Worm (Caenorhabditis elegans): ENCODE data around the gene Y116A8C.465.

DNA sequence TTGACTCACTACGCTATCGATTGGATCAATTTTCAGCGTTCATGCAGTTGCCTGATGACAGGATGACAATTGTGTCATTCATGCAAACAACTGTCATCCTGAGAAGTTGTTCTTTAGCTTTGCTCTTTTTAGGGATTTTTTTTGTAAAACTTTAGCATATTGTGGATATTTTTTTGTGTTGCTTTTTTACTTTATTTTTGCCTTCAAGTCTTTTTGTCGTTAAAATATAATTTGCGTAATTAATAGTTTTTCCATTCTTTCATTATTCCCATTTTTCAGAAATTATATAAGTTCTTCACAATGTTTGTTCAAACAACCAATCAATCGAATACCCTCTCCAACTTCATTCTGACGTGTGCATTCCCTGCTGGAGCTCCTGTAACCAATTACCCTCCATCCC is 24.4 kb upstream of the Y116A8C.465 start, which contains the start of gene Y116A8C.20:
- TF ChIP-seq nhr-76 (tag; optimal IDR thresholded peaks at IDR 0.05) (no peak), snpc-4 (tag; optimal IDR thresholded peaks at IDR 0.05) (no peak), lin-13 (GFP tag; optimal IDR thresholded peaks at IDR 0.05) (no peak), fos-1 (tag; optimal IDR thresholded peaks at IDR 0.05) (no peak), ama-1 (optimal IDR thresholded peaks at IDR 0.05) (no peak), dpl-1 (GFP tag; optimal IDR thresholded peaks at IDR 0.05) (no peak), ZK546.5 (tag; optimal IDR thresholded peaks at IDR 0.05) (no peak), ceh-28 (tag; optimal IDR thresholded peaks at IDR 0.05) (no peak), dve-1 (tag; optimal IDR thresholded peaks at IDR 0.05; ENCODE audit: insufficient read depth) (no peak), F44E2.7 (GFP tag; IDR thresholded peaks at IDR 0.05) (no peak)
